Fruit fly (Drosophila melanogaster) whole organism: Measurements from ENCODE around the gene CG3081.

ENCODE experiments used
- CG8478 ChIP-seq: fragments of >200 bp; optimal IDR thresholded peaks from 2 replicates; lab custom pipeline; 2018; ENCODE audit warnings: inconsistent platforms
- Dll ChIP-seq: fragments of >200 bp; optimal IDR thresholded peaks from 2 replicates; lab custom pipeline; 2017
- EcR ChIP-seq, 2 experiments: fragments of >200 bp; optimal IDR thresholded peaks; 2 replicates each; lab custom pipeline; 2017; ENCODE audit warnings: missing biosample characterization in 2 of 2, missing genetic modification characterization in 2 of 2, missing genetic modification reagents in 2 of 2
- pan ChIP-seq: fragments of >200 bp; optimal IDR thresholded peaks from 2 replicates; lab custom pipeline; 2017
- psq ChIP-seq: fragments of >200 bp; optimal IDR thresholded peaks from 2 replicates; lab custom pipeline; 2017
- usp ChIP-seq: fragments of >200 bp; optimal IDR thresholded peaks from 2 replicates; lab custom pipeline; 2017; ENCODE audit warnings: missing biosample characterization, missing genetic modification characterization, mixed read lengths

Gene CG3081

dm6 chrX:4647316-4648046, 3.7 kb upstream of the CG3081 start, which contains the start of the genes HLH4C and mRpL30:
Gene HLH4C (minus strand): TSS chrX:4647414.
Gene mRpL30 (plus strand): TSS chrX:4647871.
- TF ChIP-seq usp (no peak), Dll (lab: Kevin White, UChicago) (no peak), CG8478 (lab: Kevin White, UChicago) (no peak), pan (lab: Kevin White, UChicago) (no peak)

dm6 chrX:4644768-4645167, 981 bp upstream of the CG3081 start, which contains the start of gene CG3062:
Gene CG3062 (minus strand): TSS chrX:4644868.
- no peak for TF ChIP-seq psq (lab: Kevin White, UChicago)
- no peak for TF ChIP-seq usp
- TF ChIP-seq pan (lab: Kevin White, UChicago) = no peak
- TF ChIP-seq CG8478 (lab: Kevin White, UChicago) = no peak
- no peak for TF ChIP-seq Dll (lab: Kevin White, UChicago)
- no peak for TF ChIP-seq EcR (GFP tag; optimal IDR thresholded peaks at IDR 0.05; lab: Kevin White, UChicago)

- TF ChIP-seq usp (no peak), CG8478 (lab: Kevin White, UChicago) (no peak), Dll (lab: Kevin White, UChicago) (no peak), EcR (GFP tag; optimal IDR thresholded peaks at IDR 0.05; lab: Kevin White, UChicago) (no peak), pan (lab: Kevin White, UChicago) (no peak), psq (lab: Kevin White, UChicago) (no peak)
Observed at dm6 chrX:4635856-4636486, 7.8 kb downstream of the CG3081 start, which contains the start of the genes Alms1a and pon. Gene Alms1a (minus strand): TSS chrX:4636004. Gene pon (plus strand): TSS chrX:4636318.

DNA sequence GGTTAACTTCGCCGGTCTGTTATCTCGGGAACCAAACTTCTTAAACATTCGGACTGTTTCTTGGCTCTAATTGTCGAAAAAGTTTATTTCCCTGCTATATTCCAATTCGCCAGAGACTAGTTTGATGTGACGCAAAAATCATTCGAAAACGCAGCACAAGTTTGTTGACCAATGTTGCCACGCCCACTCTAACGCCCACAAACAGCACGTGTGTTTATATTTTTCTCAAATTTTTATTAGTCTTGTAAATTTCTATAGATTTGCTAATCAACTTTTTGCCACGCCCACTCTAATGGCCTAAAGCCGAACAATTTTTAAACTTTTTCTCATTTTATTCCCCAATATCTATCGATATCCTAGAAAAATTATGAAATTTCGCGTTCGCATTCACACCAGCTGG, 13.0 kb downstream of the CG3081 start, which contains the start of gene Alms1b:
Alms1b (minus strand) TSS at position 101 of the 400 bp plus-strand sequence.
- TF ChIP-seq EcR (GFP tag; optimal IDR thresholded peaks at IDR 0.05; lab: Kevin White, UChicago) (no peak), psq (lab: Kevin White, UChicago) (no peak), CG8478 (lab: Kevin White, UChicago) (no peak), pan (lab: Kevin White, UChicago) (no peak), usp (no peak), Dll (lab: Kevin White, UChicago) (no peak)

DNA sequence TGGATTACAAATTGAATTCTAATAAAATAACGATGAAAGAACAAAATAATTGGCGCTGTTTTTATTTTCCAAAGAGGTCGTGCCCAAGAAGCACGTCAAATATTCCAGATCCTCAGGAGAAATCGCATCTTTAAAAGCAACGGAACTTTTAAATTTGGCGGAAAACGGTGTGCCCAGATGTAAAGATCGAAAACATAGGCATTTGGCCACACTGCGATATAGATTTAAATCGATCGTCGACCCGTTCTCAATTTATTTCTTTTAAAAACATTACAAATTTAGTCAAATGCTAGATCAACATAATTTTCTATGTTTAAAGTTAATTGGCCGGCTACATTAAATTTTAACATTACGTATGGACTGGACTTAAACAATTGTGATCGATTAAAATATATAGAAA, 16.6 kb downstream of the CG3081 start:
- TF ChIP-seq EcR (GFP tag; optimal IDR thresholded peaks at IDR 0.05; lab: Kevin White, UChicago) (no peak), usp (no peak), pan (lab: Kevin White, UChicago) (no peak), Dll (lab: Kevin White, UChicago) (no peak), CG8478 (lab: Kevin White, UChicago) (no peak), psq (lab: Kevin White, UChicago) (no peak)

DNA sequence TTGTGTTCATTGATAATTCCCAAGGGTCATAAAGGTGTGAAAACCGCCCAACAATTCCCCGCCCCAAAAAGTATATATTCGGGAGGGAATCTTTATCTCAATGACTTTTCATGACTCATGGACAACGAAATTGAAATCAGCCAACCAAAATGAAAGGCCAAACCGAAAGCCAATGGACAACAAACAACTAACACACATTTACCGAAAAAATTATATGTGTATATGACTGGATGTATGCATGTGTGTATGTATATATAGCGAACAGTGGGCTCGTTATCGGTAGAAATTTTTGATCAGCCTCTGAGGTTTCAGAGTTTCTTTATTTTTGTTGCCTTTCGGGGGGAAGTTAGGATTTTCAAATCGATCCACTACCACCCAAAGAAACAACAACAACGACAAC, 24.9 kb downstream of the CG3081 start:
- TF ChIP-seq CG8478 (lab: Kevin White, UChicago) (no peak), pan (lab: Kevin White, UChicago) (no peak), usp (no peak), EcR (GFP tag; optimal IDR thresholded peaks at IDR 0.05; lab: Kevin White, UChicago) (no peak), psq (lab: Kevin White, UChicago) (no peak), Dll (lab: Kevin White, UChicago) (no peak)

DNA sequence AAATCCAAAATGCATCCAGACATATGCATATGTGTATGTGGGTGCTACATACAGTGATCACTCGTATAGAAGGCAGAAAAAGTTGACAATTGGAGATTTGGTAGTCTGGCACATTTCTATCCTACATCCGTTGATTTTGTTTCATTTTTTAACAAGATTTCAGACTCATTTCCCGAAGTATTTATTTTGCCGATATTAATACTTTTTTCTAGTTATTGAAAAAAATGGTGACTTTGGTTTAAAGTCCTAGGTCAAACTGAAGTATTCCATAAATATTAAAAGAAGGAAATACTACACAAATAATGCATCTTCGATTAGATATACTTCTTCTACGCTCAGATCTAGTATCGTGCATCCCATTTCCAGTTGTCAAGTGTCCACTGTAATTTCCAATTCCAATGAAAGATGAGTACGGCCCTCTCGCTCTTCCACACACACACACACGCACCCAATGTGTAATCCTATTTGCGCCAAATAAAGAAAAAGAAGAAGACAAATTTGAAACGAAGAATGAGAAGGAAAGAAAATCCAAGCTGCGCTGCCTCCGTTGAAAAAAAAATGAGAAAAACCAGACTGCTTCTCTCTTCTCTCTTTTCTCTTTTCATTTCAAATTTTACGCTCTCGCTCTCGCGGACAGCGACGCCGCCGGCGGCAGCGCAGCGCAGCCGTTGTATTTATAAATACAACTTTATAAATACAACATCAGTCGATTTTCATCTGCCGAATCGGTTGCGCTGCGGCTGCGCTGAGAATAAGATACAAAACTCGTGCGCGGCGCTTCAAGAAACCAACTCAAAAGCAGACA, 26.7 kb downstream of the CG3081 start, which contains the start of gene peb:
peb (plus strand) TSS at position 700 of the 805 bp plus-strand sequence.
- TF ChIP-seq Dll (lab: Kevin White, UChicago) (peak; percentile 87), CG8478 (lab: Kevin White, UChicago) (no peak)

- TF ChIP-seq CG8478 (lab: Kevin White, UChicago) = no peak
- TF ChIP-seq EcR (GFP tag; optimal IDR thresholded peaks at IDR 0.05; lab: Kevin White, UChicago) = no peak
- no peak for TF ChIP-seq pan (lab: Kevin White, UChicago)
- TF ChIP-seq psq (lab: Kevin White, UChicago) = no peak
Observed at dm6 chrX:4615684-4616292, 28.0 kb downstream of the CG3081 start.

- TF ChIP-seq CG8478 (lab: Kevin White, UChicago) (no peak), Dll (lab: Kevin White, UChicago) (no peak), pan (lab: Kevin White, UChicago) (no peak)
Observed at dm6 chrX:4614945-4615344, 28.8 kb downstream of the CG3081 start.

DNA sequence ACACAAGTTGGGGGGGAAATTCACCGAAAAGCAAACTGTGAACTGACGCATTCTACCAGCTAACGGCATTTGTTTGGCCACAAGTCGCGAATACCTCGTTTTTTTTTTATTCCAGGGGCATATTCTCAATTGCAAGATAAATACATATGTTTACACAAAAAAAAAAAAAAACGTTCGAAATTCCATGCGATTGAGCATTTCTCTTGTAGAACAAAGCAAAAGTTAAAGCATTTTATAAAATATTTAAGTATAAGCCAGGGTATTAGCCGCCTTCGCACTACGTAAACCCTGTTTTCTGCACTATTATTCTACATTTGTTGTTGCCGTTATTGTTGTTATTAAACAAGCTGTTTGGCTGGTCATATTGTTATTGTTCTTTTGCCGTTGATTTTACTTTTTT, 29.5 kb downstream of the CG3081 start:
- TF ChIP-seq EcR (GFP tag; optimal IDR thresholded peaks at IDR 0.05; lab: Kevin White, UChicago) (no peak), psq (lab: Kevin White, UChicago) (no peak), Dll (lab: Kevin White, UChicago) (no peak), CG8478 (lab: Kevin White, UChicago) (no peak), usp (no peak), pan (lab: Kevin White, UChicago) (no peak)

DNA sequence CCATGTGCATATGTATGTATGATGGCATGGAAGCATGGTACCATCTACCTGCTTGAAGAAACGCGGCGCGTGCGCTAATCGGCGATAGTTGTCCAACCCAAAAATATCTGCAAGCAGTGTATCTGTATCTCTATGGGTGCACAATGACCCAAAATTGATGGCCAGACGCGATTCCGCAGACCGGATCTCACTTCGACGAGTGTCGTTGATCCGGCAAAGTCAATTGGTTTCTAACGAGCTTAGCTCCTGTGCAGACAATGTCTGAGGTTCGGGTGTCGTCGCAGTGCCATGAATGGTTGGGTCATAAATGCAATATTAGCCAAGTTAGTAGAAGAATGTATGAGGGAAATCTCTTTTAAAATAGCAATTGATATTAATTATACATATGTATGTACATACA, 30.2 kb downstream of the CG3081 start:
- TF ChIP-seq Dll (lab: Kevin White, UChicago) = no peak
- no peak for TF ChIP-seq psq (lab: Kevin White, UChicago)
- no peak for TF ChIP-seq EcR (GFP tag; optimal IDR thresholded peaks at IDR 0.05; lab: Kevin White, UChicago)
- TF ChIP-seq CG8478 (lab: Kevin White, UChicago) = no peak
